Worm (Caenorhabditis elegans): ENCODE measurements around the gene T09F5.2.
"Not testable (repeated sequence)": the region's sequence is repeated elsewhere in the genome, so short reads cannot be mapped to it uniquely, and the experiment has no call there.

ce11 chrV:15168018-15168417, 17.3 kb downstream of the T09F5.2 start:
- not testable (repeated sequence) for TF ChIP-seq mef-2 (tag; optimal IDR thresholded peaks at IDR 0.05); lsy-2 (tag; optimal IDR thresholded peaks at IDR 0.05); ces-1 (GFP tag; optimal IDR thresholded peaks at IDR 0.05); nhr-237 (tag; optimal IDR thresholded peaks at IDR 0.05); nhr-12 (tag; optimal IDR thresholded peaks at IDR 0.05); lin-13 (GFP tag; optimal IDR thresholded peaks at IDR 0.05); lin-15B (tag; optimal IDR thresholded peaks at IDR 0.05); skn-1 (tag; optimal IDR thresholded peaks at IDR 0.05); F16B12.6 (tag; optimal IDR thresholded peaks at IDR 0.05); fos-1 (tag; optimal IDR thresholded peaks at IDR 0.05); unc-62 (GFP tag; optimal IDR thresholded peaks at IDR 0.05); ztf-11 (tag; optimal IDR thresholded peaks at IDR 0.05)
- peak in 1 of 2 experiments; percentile 24 for TF ChIP-seq lin-35 (GFP tag; optimal IDR thresholded peaks at IDR 0.05)
